Fruit fly (Drosophila melanogaster) whole organism: ENCODE results near the gene edin.

Experiments
- CG8478 ChIP-seq: fragments of >200 bp; optimal IDR thresholded peaks from 2 replicates; lab custom pipeline; 2018; ENCODE audit warnings: inconsistent platforms
- EcR ChIP-seq, 2 experiments: fragments of >200 bp; optimal IDR thresholded peaks; 2 replicates each; lab custom pipeline; 2017; ENCODE audit warnings: missing biosample characterization in 2 of 2, missing genetic modification characterization in 2 of 2, missing genetic modification reagents in 2 of 2
- pan ChIP-seq: fragments of >200 bp; optimal IDR thresholded peaks from 2 replicates; lab custom pipeline; 2017

DNA sequence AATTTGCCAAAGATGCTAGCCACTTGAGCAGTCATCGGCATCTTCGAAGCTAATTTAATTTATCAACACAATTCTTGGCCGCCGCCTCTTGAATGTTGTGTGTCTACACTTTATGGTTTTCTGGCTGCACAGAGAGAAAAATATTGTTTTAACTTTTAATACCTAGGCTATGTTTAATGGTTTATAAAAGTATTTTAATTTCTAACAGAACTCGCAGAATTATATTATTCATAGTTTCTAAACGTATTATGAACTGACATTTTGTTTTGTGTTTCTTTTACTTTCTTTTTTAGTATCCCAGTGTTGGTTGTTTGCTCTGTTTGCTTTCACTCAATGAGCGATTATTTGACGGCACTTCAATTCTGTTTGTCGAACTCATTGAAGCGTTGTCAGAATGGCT, 37.5 kb downstream of the edin start:
- no peak for TF ChIP-seq pan
- TF ChIP-seq CG8478 = no peak
- TF ChIP-seq EcR (GFP tag; optimal IDR thresholded peaks at IDR 0.05; lab: Kevin White, UChicago) = no peak
